Worm (Caenorhabditis elegans) whole organism, early embryonic: ENCODE results near the gene ZK218.1.

Source experiments
- B0310.2 ChIP-seq: sonication (generic microtip); optimal IDR thresholded peaks from 2 replicates; lab custom pipeline; 2016; ENCODE audit warnings: mild to moderate bottlenecking, missing genetic modification characterization, missing compliant biosample characterization
- F13C5.2 ChIP-seq: sonication (generic microtip); optimal IDR thresholded peaks from 2 replicates; lab custom pipeline; 2017; ENCODE audit warnings: mild to moderate bottlenecking, missing genetic modification characterization, inconsistent platforms, missing compliant biosample characterization
- aly-1 ChIP-seq: sonication (generic microtip); optimal IDR thresholded peaks from 2 replicates; lab custom pipeline; 2016; ENCODE audit warnings: missing genetic modification characterization, missing compliant biosample characterization
- ama-1 ChIP-seq: fragments of 150-350 bp; optimal IDR thresholded peaks from 2 replicates; lab custom pipeline; 2014
- ceh-13 ChIP-seq: fragments of 200-800 bp; sonication (Bioruptor generic); optimal IDR thresholded peaks from 2 replicates; lab custom pipeline; 2018; ENCODE audit warnings: mild to moderate bottlenecking, missing genetic modification characterization, missing compliant biosample characterization
- ceh-36 ChIP-seq: sonication (generic microtip); optimal IDR thresholded peaks from 2 replicates; lab custom pipeline; 2016; ENCODE audit warnings: missing genetic modification characterization, inconsistent platforms, missing compliant biosample characterization
- flt-1 ChIP-seq: fragments of 200-800 bp; sonication (Bioruptor generic); IDR thresholded peaks from 2 replicates; pipeline ENCODE4 v1.3.6; 2022; ENCODE audit warnings: missing genetic modification characterization, missing compliant biosample characterization
- hmbx-1 ChIP-seq: sonication (generic microtip); optimal IDR thresholded peaks from 2 replicates; lab custom pipeline; 2016; ENCODE audit warnings: mild to moderate bottlenecking, missing genetic modification characterization, missing compliant biosample characterization
- hmg-4 ChIP-seq: fragments of 200-800 bp; sonication (Bioruptor generic); optimal IDR thresholded peaks from 2 replicates; lab custom pipeline; 2018; ENCODE audit warnings: mild to moderate bottlenecking, missing genetic modification characterization, missing compliant biosample characterization
- pes-1 ChIP-seq: fragments of 200-800 bp; sonication (Bioruptor generic); IDR thresholded peaks from 2 replicates; pipeline ENCODE4 v1.3.6; 2022; ENCODE audit warnings: missing genetic modification reagents, missing genetic modification characterization, missing compliant biosample characterization
- tbx-11 ChIP-seq: fragments of 200-800 bp; sonication (Bioruptor generic); IDR thresholded peaks from 2 replicates; pipeline ENCODE4 v1.3.6; 2022; ENCODE audit warnings: missing genetic modification characterization, missing compliant biosample characterization
- tbx-37 ChIP-seq: fragments of 200-800 bp; sonication (Bioruptor generic); conservative IDR thresholded peaks from 2 replicates; pipeline ENCODE4 v1.3.6; 2022; ENCODE audit warnings: missing genetic modification reagents, missing genetic modification characterization, missing compliant biosample characterization
- tra-4 ChIP-seq: sonication (generic microtip); optimal IDR thresholded peaks from 2 replicates; lab custom pipeline; 2017; ENCODE audit warnings: missing genetic modification characterization, missing compliant biosample characterization

- TF ChIP-seq pes-1 (GFP tag; lab: Robert Waterston, UW) (no peak), ceh-13 (GFP tag; lab: Kevin White, UChicago) (no peak), ama-1 (no peak), B0310.2 (tag; lab: Kevin White, UChicago) (no peak), flt-1 (GFP tag; lab: Robert Waterston, UW) (no peak), F13C5.2 (tag; lab: Kevin White, UChicago) (no peak), tbx-37 (no peak), hmg-4 (GFP tag; lab: Kevin White, UChicago) (no peak), ceh-36 (tag; lab: Kevin White, UChicago) (no peak), tra-4 (no peak), aly-1 (tag; lab: Kevin White, UChicago) (no peak), hmbx-1 (tag; lab: Kevin White, UChicago) (no peak), tbx-11 (GFP tag; lab: Robert Waterston, UW) (no peak)
Measured at ce11 chrV:17108310-17108709, 15.9 kb downstream of the ZK218.1 start, which contains the start of gene ZK218.11.
